Fruit fly (Drosophila melanogaster) whole organism, embryonic: ENCODE measurements around the gene osk.

ENCODE experiments used
- Ada2b ChIP-seq: fragments of 200-800 bp; sonication (Bioruptor generic); IDR thresholded peaks from 2 replicates; pipeline ENCODE4 v1.3.6; 2022; ENCODE audit warnings: missing biosample characterization, missing genetic modification characterization
- Adf1 ChIP-seq: fragments of 200-800 bp; sonication (Bioruptor generic); IDR thresholded peaks from 2 replicates; pipeline ENCODE4 v1.3.6; 2022; ENCODE audit warnings: missing biosample characterization, missing genetic modification characterization
- CG10274 ChIP-seq: fragments of 200-800 bp; sonication (Bioruptor generic); optimal IDR thresholded peaks from 3 replicates; lab custom pipeline; 2017; ENCODE audit warnings: missing biosample characterization, mild to moderate bottlenecking, missing genetic modification characterization
- CG10321 ChIP-seq: fragments of 200-800 bp; sonication (Bioruptor generic); IDR thresholded peaks from 2 replicates; pipeline ENCODE4 v1.3.6; 2022; ENCODE audit warnings: missing biosample characterization, missing genetic modification characterization
- CG10366 ChIP-seq: fragments of 200-800 bp; sonication (Bioruptor generic); IDR thresholded peaks from 2 replicates; pipeline ENCODE4 v1.3.6; 2022; ENCODE audit warnings: missing biosample characterization, missing genetic modification characterization
- CG10654 ChIP-seq: fragments of 200-800 bp; sonication (Bioruptor generic); optimal IDR thresholded peaks from 2 replicates; lab custom pipeline; 2016; ENCODE audit warnings: missing biosample characterization, missing genetic modification characterization
- CG11085 ChIP-seq: fragments of 200-800 bp; sonication (Bioruptor generic); IDR thresholded peaks from 2 replicates; pipeline ENCODE4 v1.3.6; 2022; ENCODE audit warnings: missing biosample characterization, missing genetic modification characterization
- CG12219 ChIP-seq: fragments of 200-800 bp; sonication (Bioruptor generic); optimal IDR thresholded peaks from 3 replicates; lab custom pipeline; 2018; ENCODE audit warnings: missing biosample characterization, mild to moderate bottlenecking, missing genetic modification characterization
- CG12769 ChIP-seq: fragments of 200-800 bp; sonication (Bioruptor generic); optimal IDR thresholded peaks from 2 replicates; lab custom pipeline; 2019; ENCODE audit warnings: missing biosample characterization, mild to moderate bottlenecking, missing genetic modification characterization, moderate library complexity
- CG13287 ChIP-seq: fragments of 200-800 bp; sonication (Bioruptor generic); IDR thresholded peaks from 2 replicates; pipeline ENCODE4 v1.3.6; 2022; ENCODE audit warnings: missing biosample characterization, missing genetic modification characterization; ENCODE audit not compliant: partially characterized antibody
- CG14667 ChIP-seq: fragments of 200-800 bp; sonication (Bioruptor generic); IDR thresholded peaks from 2 replicates; pipeline ENCODE4 v1.3.6; 2022; ENCODE audit warnings: missing biosample characterization, missing genetic modification characterization
- CG14860 ChIP-seq: fragments of 200-800 bp; sonication (Bioruptor generic); IDR thresholded peaks from 3 replicates; pipeline ENCODE4 v1.3.6; 2022; ENCODE audit warnings: missing biosample characterization, missing genetic modification characterization; ENCODE audit not compliant: partially characterized antibody
- CG17829 ChIP-seq: fragments of 200-800 bp; optimal IDR thresholded peaks from 2 replicates; lab custom pipeline; 2019; ENCODE audit warnings: missing biosample characterization, mild to moderate bottlenecking, missing genetic modification characterization, moderate library complexity
- CG2116 ChIP-seq: fragments of 200-800 bp; sonication (Bioruptor generic); optimal IDR thresholded peaks from 3 replicates; lab custom pipeline; 2018; ENCODE audit warnings: missing biosample characterization, mild to moderate bottlenecking, missing genetic modification characterization
- CG2712 ChIP-seq: fragments of 200-800 bp; optimal IDR thresholded peaks from 3 replicates; lab custom pipeline; 2019; ENCODE audit warnings: missing biosample characterization, mild to moderate bottlenecking, missing genetic modification characterization, moderate library complexity
- CG31441 ChIP-seq: fragments of 200-800 bp; sonication (Bioruptor generic); IDR thresholded peaks from 2 replicates; pipeline ENCODE4 v1.3.6; 2022; ENCODE audit warnings: missing biosample characterization, missing genetic modification characterization
- CG3163 ChIP-seq: fragments of 200-800 bp; sonication (Bioruptor generic); optimal IDR thresholded peaks from 3 replicates; lab custom pipeline; 2016; ENCODE audit warnings: missing biosample characterization, missing genetic modification characterization
- CG4360 ChIP-seq: fragments of 200-800 bp; sonication (Bioruptor generic); IDR thresholded peaks from 2 replicates; pipeline ENCODE4 v1.3.6; 2022; ENCODE audit warnings: missing biosample characterization, missing genetic modification characterization
- CG6175 ChIP-seq: fragments of 200-800 bp; sonication (Bioruptor generic); IDR thresholded peaks from 3 replicates; pipeline ENCODE4 v1.3.6; 2022; ENCODE audit warnings: missing biosample characterization, missing genetic modification characterization
- CG6654 ChIP-seq: fragments of 200-800 bp; sonication (Bioruptor generic); optimal IDR thresholded peaks from 2 replicates; lab custom pipeline; 2017; ENCODE audit warnings: missing biosample characterization, mild to moderate bottlenecking, missing genetic modification characterization
- CG7357 ChIP-seq: fragments of 200-800 bp; sonication (Bioruptor generic); IDR thresholded peaks from 3 replicates; pipeline ENCODE4 v1.3.6; 2022; ENCODE audit warnings: missing biosample characterization, missing genetic modification characterization
- CG7786 ChIP-seq: fragments of 200-800 bp; sonication (Bioruptor generic); optimal IDR thresholded peaks from 2 replicates; lab custom pipeline; 2016; ENCODE audit warnings: missing biosample characterization, missing genetic modification characterization
- CG8388 ChIP-seq: fragments of 200-800 bp; sonication (Bioruptor generic); optimal IDR thresholded peaks from 2 replicates; lab custom pipeline; 2019; ENCODE audit warnings: missing biosample characterization, mild to moderate bottlenecking, missing genetic modification characterization, moderate library complexity
- Dad ChIP-seq: fragments of 200-800 bp; sonication (Bioruptor generic); optimal IDR thresholded peaks from 3 replicates; lab custom pipeline; 2016; ENCODE audit warnings: missing biosample characterization, missing genetic modification characterization
- Dbx ChIP-seq: fragments of 200-800 bp; sonication (Bioruptor generic); IDR thresholded peaks from 3 replicates; pipeline ENCODE4 v1.3.6; 2022; ENCODE audit warnings: missing biosample characterization, missing genetic modification characterization
- E2f1 ChIP-seq: fragments of 200-800 bp; sonication (Bioruptor generic); IDR thresholded peaks from 2 replicates; pipeline ENCODE4 v1.3.6; 2022; ENCODE audit warnings: missing biosample characterization, missing genetic modification characterization
- HHEX ChIP-seq: fragments of 200-800 bp; sonication (Bioruptor generic); optimal IDR thresholded peaks from 3 replicates; lab custom pipeline; 2017; ENCODE audit warnings: missing biosample characterization, mild to moderate bottlenecking, missing genetic modification characterization, missing genetic modification reagents
- Lhr ChIP-seq: fragments of 200-800 bp; sonication (Bioruptor generic); optimal IDR thresholded peaks from 3 replicates; lab custom pipeline; 2017; ENCODE audit warnings: mild to moderate bottlenecking, missing biosample characterization, missing genetic modification reagents, missing genetic modification characterization
- Lpt ChIP-seq: fragments of >200 bp; optimal IDR thresholded peaks from 2 replicates; lab custom pipeline; 2018; ENCODE audit warnings: missing biosample characterization, missing genetic modification characterization
- amos ChIP-seq: fragments of 200-800 bp; sonication (Bioruptor generic); IDR thresholded peaks from 2 replicates; pipeline ENCODE4 v1.3.6; 2022; ENCODE audit warnings: missing biosample characterization, missing genetic modification characterization; ENCODE audit not compliant: partially characterized antibody
- cato ChIP-seq: fragments of 200-800 bp; sonication (Bioruptor generic); optimal IDR thresholded peaks from 2 replicates; lab custom pipeline; 2016; ENCODE audit warnings: missing biosample characterization, missing genetic modification characterization, borderline replicate concordance
- chinmo ChIP-seq: fragments of 200-800 bp; sonication (Bioruptor generic); IDR thresholded peaks from 4 replicates; pipeline ENCODE4 v1.3.6; 2022; ENCODE audit warnings: missing biosample characterization, missing genetic modification characterization; ENCODE audit not compliant: partially characterized antibody
- corto ChIP-seq: fragments of 200-800 bp; sonication (Bioruptor generic); optimal IDR thresholded peaks from 2 replicates; lab custom pipeline; 2016; ENCODE audit warnings: missing biosample characterization, mild to moderate bottlenecking, missing genetic modification characterization, moderate library complexity
- crol ChIP-seq: fragments of 200-800 bp; sonication (Bioruptor generic); IDR thresholded peaks from 2 replicates; pipeline ENCODE4 v1.3.6; 2022; ENCODE audit warnings: missing biosample characterization, missing genetic modification characterization
- dan ChIP-seq: fragments of 200-800 bp; sonication (Bioruptor generic); IDR thresholded peaks from 2 replicates; pipeline ENCODE4 v1.3.6; 2022; ENCODE audit warnings: missing biosample characterization, missing genetic modification characterization
- danr ChIP-seq: fragments of 200-800 bp; sonication (Bioruptor generic); IDR thresholded peaks from 2 replicates; pipeline ENCODE4 v1.3.6; 2022; ENCODE audit warnings: missing biosample characterization, missing genetic modification characterization
- dati ChIP-seq: fragments of 200-800 bp; sonication (Bioruptor generic); IDR thresholded peaks from 2 replicates; pipeline ENCODE4 v1.3.6; 2022; ENCODE audit warnings: missing biosample characterization, missing genetic modification characterization
- ems ChIP-seq: fragments of 200-800 bp; sonication (Bioruptor generic); optimal IDR thresholded peaks from 3 replicates; lab custom pipeline; 2016; ENCODE audit warnings: missing biosample characterization, missing genetic modification characterization
- fd3F ChIP-seq: fragments of 200-800 bp; sonication (Bioruptor generic); optimal IDR thresholded peaks from 2 replicates; lab custom pipeline; 2018; ENCODE audit warnings: missing biosample characterization, mild to moderate bottlenecking, missing genetic modification characterization, moderate library complexity
- grn ChIP-seq: fragments of 200-800 bp; sonication (Bioruptor generic); optimal IDR thresholded peaks from 3 replicates; lab custom pipeline; 2017; ENCODE audit warnings: missing biosample characterization, missing genetic modification characterization
- gsb-n ChIP-seq: fragments of 200-800 bp; sonication (Bioruptor generic); optimal IDR thresholded peaks from 3 replicates; lab custom pipeline; 2018; ENCODE audit warnings: missing biosample characterization, mild to moderate bottlenecking, missing genetic modification characterization
- kah ChIP-seq: fragments of 200-800 bp; sonication (Bioruptor generic); optimal IDR thresholded peaks from 2 replicates; lab custom pipeline; 2018; ENCODE audit warnings: missing biosample characterization, mild to moderate bottlenecking, missing genetic modification characterization
- lilli ChIP-seq: fragments of 200-800 bp; sonication (Bioruptor generic); optimal IDR thresholded peaks from 3 replicates; lab custom pipeline; 2016; ENCODE audit warnings: missing biosample characterization, missing genetic modification characterization
- lola ChIP-seq, 3 experiments: fragments of >200 bp in 2 of 3; fragments of 200-800 bp in 1 of 3; sonication (Bioruptor generic) in 1 of 3; optimal IDR thresholded peaks; 2 replicates each; lab custom pipeline; 2017 to 2019; ENCODE audit warnings: missing biosample characterization in 3 of 3, missing genetic modification characterization in 3 of 3, mild to moderate bottlenecking in 1 of 3, moderate library complexity in 1 of 3
- pb ChIP-seq: fragments of 200-800 bp; sonication (Bioruptor generic); optimal IDR thresholded peaks from 3 replicates; lab custom pipeline; 2016; ENCODE audit warnings: missing biosample characterization, missing genetic modification characterization
- pros ChIP-seq: fragments of 200-800 bp; sonication (Bioruptor generic); optimal IDR thresholded peaks from 3 replicates; lab custom pipeline; 2019; ENCODE audit warnings: missing biosample characterization, mild to moderate bottlenecking, missing genetic modification characterization, moderate library complexity
- rib ChIP-seq: fragments of 200-800 bp; sonication (Bioruptor generic); IDR thresholded peaks from 2 replicates; pipeline ENCODE4 v1.3.6; 2022; ENCODE audit warnings: missing biosample characterization, missing genetic modification characterization
- sd ChIP-seq: fragments of 200-800 bp; sonication (Bioruptor generic); optimal IDR thresholded peaks from 3 replicates; lab custom pipeline; 2018; ENCODE audit warnings: missing biosample characterization, mild to moderate bottlenecking, missing genetic modification characterization, moderate library complexity
- shn ChIP-seq: fragments of 200-800 bp; sonication (Bioruptor generic); optimal IDR thresholded peaks from 3 replicates; lab custom pipeline; 2016; ENCODE audit warnings: missing biosample characterization, missing genetic modification characterization
- sim ChIP-seq: fragments of 200-800 bp; sonication (Bioruptor generic); IDR thresholded peaks from 2 replicates; pipeline ENCODE4 v1.3.6; 2022; ENCODE audit warnings: missing biosample characterization, missing genetic modification characterization
- zen2 ChIP-seq: fragments of 200-800 bp; sonication (Bioruptor generic); IDR thresholded peaks from 3 replicates; pipeline ENCODE4 v1.3.6; 2022; ENCODE audit warnings: missing biosample characterization, missing genetic modification characterization; ENCODE audit not compliant: partially characterized antibody

The osk gene

DNA sequence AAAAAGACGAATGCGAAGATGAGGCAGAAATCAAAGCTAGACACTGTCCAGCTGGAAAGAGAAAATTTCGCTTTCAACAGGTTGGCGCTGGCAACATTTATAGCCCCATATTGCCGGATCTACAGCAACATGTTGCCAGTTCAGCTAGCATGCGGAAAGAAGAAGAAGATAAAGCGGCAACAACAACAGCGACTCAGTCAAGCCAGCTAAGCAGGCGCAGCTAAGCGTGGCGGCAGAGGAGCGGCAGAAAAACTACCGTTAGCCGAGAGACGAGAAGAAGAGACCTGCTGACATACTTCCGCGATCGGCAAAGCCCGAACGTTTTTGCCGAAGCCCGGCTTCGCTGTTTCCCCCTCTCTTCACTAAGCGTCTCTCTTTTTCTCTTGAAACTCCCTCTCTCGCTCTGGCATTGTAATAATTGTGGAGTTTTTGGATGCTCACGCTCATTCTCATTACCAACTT lies 20.5 kb downstream of the osk start (continued):
- TF ChIP-seq Dad (no peak), sd (peak; percentile 44), Lpt (no peak), CG12219 (no peak), CG10274 (GFP tag; lab: Kevin White, UChicago) (no peak), CG13287 (GFP tag; lab: Robert Waterston, UW) (peak; percentile 10; the same call in 1 of the 2 replicates), amos (GFP tag; lab: Robert Waterston, UW) (peak; percentile 35; the same call in 1 of the 2 replicates), CG14860 (GFP tag; lab: Robert Waterston, UW) (no peak), pros (GFP tag; lab: Kevin White, UChicago) (peak; percentile 80), CG6175 (GFP tag; lab: Robert Waterston, UW) (peak; percentile 66; the same call in 1 of the 3 replicates), rib (GFP tag; lab: Robert Waterston, UW) (peak; percentile 55; the same call in 1 of the 2 replicates), lola (GFP tag; optimal IDR thresholded peaks at IDR 0.05; lab: Kevin White, UChicago) (no peak), pb (GFP tag; lab: Kevin White, UChicago) (no peak), Dbx (no peak), grn (GFP tag; lab: Kevin White, UChicago) (no peak), CG10321 (GFP tag; lab: Robert Waterston, UW) (no peak), CG8388 (no peak), lilli (GFP tag; lab: Kevin White, UChicago) (no peak), CG10366 (GFP tag; lab: Robert Waterston, UW) (no peak), CG14667 (GFP tag; lab: Robert Waterston, UW) (no peak), dan (GFP tag; lab: Robert Waterston, UW) (no peak), CG4360 (GFP tag; lab: Robert Waterston, UW) (peak; percentile 98), danr (GFP tag; lab: Robert Waterston, UW) (no peak), chinmo (GFP tag; lab: Robert Waterston, UW) (peak; percentile 95; the same call in 3 of the 4 replicates), HHEX (GFP tag; lab: Kevin White, UChicago) (no peak), dati (GFP tag; lab: Robert Waterston, UW) (no peak), Adf1 (GFP tag; lab: Robert Waterston, UW) (peak; percentile 88), Ada2b (GFP tag; lab: Robert Waterston, UW) (no peak), shn (GFP tag; lab: Kevin White, UChicago) (no peak), kah (no peak), E2f1 (GFP tag; lab: Robert Waterston, UW) (no peak), CG11085 (no peak), fd3F (GFP tag; lab: Kevin White, UChicago) (no peak), CG6654 (GFP tag; lab: Kevin White, UChicago) (no peak), CG31441 (GFP tag; lab: Robert Waterston, UW) (no peak), ems (no peak), sim (GFP tag; lab: Robert Waterston, UW) (no peak), CG3163 (GFP tag; lab: Kevin White, UChicago) (peak; percentile 33), CG12769 (tag; lab: Kevin White, UChicago) (peak; percentile 5), CG7357 (GFP tag; lab: Robert Waterston, UW) (no peak), CG2712 (tag; lab: Kevin White, UChicago) (no peak), CG7786 (GFP tag; lab: Kevin White, UChicago) (no peak), corto (GFP tag; lab: Kevin White, UChicago) (no peak), zen2 (GFP tag; lab: Robert Waterston, UW) (no peak), crol (GFP tag; lab: Robert Waterston, UW) (0 out of 2 replicates have a peak, but pooled peaks have one; percentile 15), Lhr (GFP tag; lab: Kevin White, UChicago) (no peak), CG17829 (tag; lab: Kevin White, UChicago) (no peak), CG2116 (GFP tag; lab: Kevin White, UChicago) (no peak), CG10654 (GFP tag; lab: Kevin White, UChicago) (no peak), gsb-n (no peak), cato (GFP tag; lab: Kevin White, UChicago) (no peak)
